Fruit fly (Drosophila melanogaster): ENCODE results near the gene CG11590.

Gene CG11590

DNA sequence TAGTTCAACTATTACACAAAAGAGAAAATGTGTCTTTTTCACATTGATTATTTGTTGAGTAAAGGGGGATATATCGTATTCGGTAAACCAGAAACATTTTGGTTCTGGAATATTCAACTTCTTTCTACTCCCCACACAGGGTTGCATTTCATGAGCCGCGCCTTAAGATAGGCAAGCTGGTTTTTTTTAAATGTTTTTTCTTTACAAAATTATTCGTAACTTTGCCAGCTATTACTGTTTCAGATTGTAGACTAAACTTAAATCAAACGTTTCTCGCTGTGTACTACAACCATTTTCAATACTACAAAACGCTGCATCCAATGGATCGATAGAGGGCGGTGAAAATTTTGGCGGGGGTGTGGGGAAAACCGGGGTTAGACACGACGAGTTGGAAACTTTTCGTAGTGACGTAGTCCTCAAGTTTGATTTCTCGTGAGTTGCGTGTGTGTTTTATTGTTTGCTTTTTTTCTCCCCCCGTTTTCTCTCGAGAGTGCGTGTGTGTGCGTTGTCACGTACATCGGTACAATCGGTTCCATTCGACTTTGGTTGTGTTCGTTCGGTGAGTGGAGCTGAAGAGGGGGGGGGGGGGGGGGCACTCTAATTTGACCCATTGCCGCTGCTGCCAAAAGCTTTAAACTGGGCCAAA, 13.7 kb downstream of the CG11590 start:
- TF ChIP-seq phol (tag; optimal IDR thresholded peaks at IDR 0.05): peak; percentile 50
- peak; percentile 36; the same call in 1 of the 3 replicates for TF ChIP-seq Optix (GFP tag; IDR thresholded peaks at IDR 0.05)
- peak; percentile 88 for TF ChIP-seq CG8290 (GFP tag; optimal IDR thresholded peaks at IDR 0.05)
- TF ChIP-seq CG8290 (tag; optimal IDR thresholded peaks at IDR 0.05): peak; percentile 21 to 67
- no peak for TF ChIP-seq fu2 (GFP tag; optimal IDR thresholded peaks at IDR 0.05)
- TF ChIP-seq jing (GFP tag; optimal IDR thresholded peaks at IDR 0.05): no peak
- TF ChIP-seq CG31441 (GFP tag; IDR thresholded peaks at IDR 0.05): peak; percentile 57
- TF ChIP-seq Dp (GFP tag; optimal IDR thresholded peaks at IDR 0.05): no peak
- peak; percentile 24 for TF ChIP-seq Dek (tag; optimal IDR thresholded peaks at IDR 0.05)
- no peak for TF ChIP-seq CG30020 (tag; optimal IDR thresholded peaks at IDR 0.05)
- TF ChIP-seq Hr3 (GFP tag; optimal IDR thresholded peaks at IDR 0.05): peak; percentile 1
- peak; percentile 21 for TF ChIP-seq CG8924 (tag; optimal IDR thresholded peaks at IDR 0.05)
- TF ChIP-seq CG16863 (GFP tag; optimal IDR thresholded peaks at IDR 0.05): peak; percentile 25
- no peak for TF ChIP-seq Dip2 (GFP tag; IDR thresholded peaks at IDR 0.05)
- peak; percentile 32 for TF ChIP-seq lilli (GFP tag; optimal IDR thresholded peaks at IDR 0.05)
- TF ChIP-seq CG4820 (GFP tag; optimal IDR thresholded peaks at IDR 0.05): peak; percentile 3
- 0 out of 2 replicates have a peak, but pooled peaks have one; percentile 24 for TF ChIP-seq sna (GFP tag; IDR thresholded peaks at IDR 0.05; ENCODE audit: partially characterized antibody)
- no peak for TF ChIP-seq Ets97D (GFP tag; optimal IDR thresholded peaks at IDR 0.05)
- TF ChIP-seq CG15269 (tag; optimal IDR thresholded peaks at IDR 0.05): peak; percentile 14
- peak; percentile 32 for TF ChIP-seq Blimp-1 (GFP tag; optimal IDR thresholded peaks at IDR 0.05)
- peak; percentile 48; the same call in 1 of the 2 replicates for TF ChIP-seq slbo (GFP tag; IDR thresholded peaks at IDR 0.05)
- TF ChIP-seq CG1647 (GFP tag; optimal IDR thresholded peaks at IDR 0.05): peak; percentile 3
- no peak for TF ChIP-seq CG2875 (GFP tag; optimal IDR thresholded peaks at IDR 0.05)
- TF ChIP-seq Ets65A (GFP tag): no peak
- TF ChIP-seq eve (GFP tag; optimal IDR thresholded peaks at IDR 0.05): peak in 1 of 2 experiments; percentile 53
- TF ChIP-seq Nf-YA (GFP tag; IDR thresholded peaks at IDR 0.05): no peak
- no peak for TF ChIP-seq CG13624 (GFP tag; optimal IDR thresholded peaks at IDR 0.05)
- TF ChIP-seq CG30403 (GFP tag; optimal IDR thresholded peaks at IDR 0.05): peak; percentile 47
- peak; percentile 23 for TF ChIP-seq ind (GFP tag; optimal IDR thresholded peaks at IDR 0.05)
- TF ChIP-seq fd96Cb (tag; optimal IDR thresholded peaks at IDR 0.05): peak; percentile 33
- TF ChIP-seq CG4360 (GFP tag; IDR thresholded peaks at IDR 0.05): no peak
- peak; percentile 22 for TF ChIP-seq PHDP (tag; optimal IDR thresholded peaks at IDR 0.05)
- TF ChIP-seq pum (GFP tag; optimal IDR thresholded peaks at IDR 0.05): peak; percentile 8
- TF ChIP-seq lab (GFP tag; optimal IDR thresholded peaks at IDR 0.05): peak; percentile 12
- TF ChIP-seq stwl (tag; optimal IDR thresholded peaks at IDR 0.05): peak; percentile 55
- TF ChIP-seq NFAT (GFP tag; IDR thresholded peaks at IDR 0.05): no peak
- peak; percentile 28 for TF ChIP-seq CG18599 (GFP tag; optimal IDR thresholded peaks at IDR 0.05)
- peak; percentile 24 for TF ChIP-seq CG3407 (GFP tag; optimal IDR thresholded peaks at IDR 0.05)
- TF ChIP-seq CG10267 (tag; optimal IDR thresholded peaks at IDR 0.05): peak; percentile 6
- TF ChIP-seq gce (GFP tag; IDR thresholded peaks at IDR 0.05): no peak
- TF ChIP-seq unc-4 (GFP tag; IDR thresholded peaks at IDR 0.05; ENCODE audit: partially characterized antibody): no peak
- TF ChIP-seq CG16813 (GFP tag; IDR thresholded peaks at IDR 0.05; ENCODE audit: partially characterized antibody): no peak
- peak; percentile 30 for TF ChIP-seq CG17385 (GFP tag; optimal IDR thresholded peaks at IDR 0.05)
- TF ChIP-seq CG9727 (GFP tag; optimal IDR thresholded peaks at IDR 0.05): peak; percentile 4
- peak; percentile 79 for TF ChIP-seq sens (GFP tag)
- peak; percentile 16 for TF ChIP-seq CG7786 (GFP tag; optimal IDR thresholded peaks at IDR 0.05)
- TF ChIP-seq CG31224 (GFP tag; IDR thresholded peaks at IDR 0.05): no peak
- peak; percentile 7 for TF ChIP-seq CG10543 (GFP tag; optimal IDR thresholded peaks at IDR 0.05)
- TF ChIP-seq bcd (GFP tag; optimal IDR thresholded peaks at IDR 0.05): peak; percentile 12
- TF ChIP-seq Xbp1 (GFP tag; optimal IDR thresholded peaks at IDR 0.05): peak; percentile 47

All from whole organism, embryonic.